Fruit fly (Drosophila melanogaster) whole organism, prepupa: ENCODE results near the gene sit.

Experiments used
- CG10669 ChIP-seq: fragments of 200-800 bp; sonication (Bioruptor generic); optimal IDR thresholded peaks from 3 replicates; lab custom pipeline; 2018; ENCODE audit warnings: missing biosample characterization, mild to moderate bottlenecking, missing genetic modification characterization, moderate library complexity
- CG11294 ChIP-seq: fragments of 200-800 bp; sonication (Bioruptor generic); IDR thresholded peaks from 2 replicates; pipeline ENCODE4 v1.3.6; 2022; ENCODE audit warnings: missing biosample characterization, missing genetic modification characterization
- CG1621 ChIP-seq: fragments of 200-800 bp; sonication (Bioruptor generic); optimal IDR thresholded peaks from 3 replicates; lab custom pipeline; 2018; ENCODE audit warnings: missing biosample characterization, mild to moderate bottlenecking, missing genetic modification characterization
- CG3032 ChIP-seq: fragments of 200-800 bp; optimal IDR thresholded peaks from 2 replicates; lab custom pipeline; 2019; ENCODE audit warnings: missing biosample characterization, mild to moderate bottlenecking, missing genetic modification characterization, moderate library complexity
- CG31627 ChIP-seq: fragments of 200-800 bp; sonication (Bioruptor generic); optimal IDR thresholded peaks from 3 replicates; lab custom pipeline; 2016; ENCODE audit warnings: missing biosample characterization, missing genetic modification characterization
- CG3919 ChIP-seq: fragments of 200-800 bp; sonication (Bioruptor generic); optimal IDR thresholded peaks from 3 replicates; lab custom pipeline; 2016; ENCODE audit warnings: missing biosample characterization, missing genetic modification characterization
- CG4318 ChIP-seq: fragments of 200-800 bp; sonication (Bioruptor generic); optimal IDR thresholded peaks from 3 replicates; lab custom pipeline; 2017; ENCODE audit warnings: missing biosample characterization, mild to moderate bottlenecking, missing genetic modification characterization
- CG6854 ChIP-seq: fragments of 200-800 bp; sonication (Bioruptor generic); optimal IDR thresholded peaks from 2 replicates; lab custom pipeline; 2017; ENCODE audit warnings: missing biosample characterization, mild to moderate bottlenecking, missing genetic modification characterization
- CG8119 ChIP-seq: fragments of 200-800 bp; sonication (Bioruptor generic); IDR thresholded peaks from 3 replicates; pipeline ENCODE4 v1.3.6; 2022; ENCODE audit warnings: missing biosample characterization, missing genetic modification characterization
- CG8632 ChIP-seq: fragments of 200-800 bp; sonication (Bioruptor generic); optimal IDR thresholded peaks from 3 replicates; lab custom pipeline; 2016; ENCODE audit warnings: missing biosample characterization, missing genetic modification characterization
- Eip75B ChIP-seq: fragments of 200-800 bp; sonication (Bioruptor generic); optimal IDR thresholded peaks from 3 replicates; lab custom pipeline; 2016; ENCODE audit warnings: missing biosample characterization, missing genetic modification characterization
- Eip78C ChIP-seq: fragments of 200-800 bp; sonication (Bioruptor generic); peaks from one replicate; lab custom pipeline; 2016; ENCODE audit warnings: missing biosample characterization, missing genetic modification characterization
- Eip93F ChIP-seq: fragments of 200-800 bp; sonication (Bioruptor generic); optimal IDR thresholded peaks from 2 replicates; lab custom pipeline; 2016; ENCODE audit warnings: missing biosample characterization, mild to moderate bottlenecking, missing genetic modification characterization
- Ets21C ChIP-seq: fragments of 200-800 bp; sonication (Bioruptor generic); optimal IDR thresholded peaks from 3 replicates; lab custom pipeline; 2016; ENCODE audit warnings: missing biosample characterization, missing genetic modification characterization
- Hr4 ChIP-seq: fragments of 200-800 bp; sonication (Bioruptor generic); optimal IDR thresholded peaks from 3 replicates; lab custom pipeline; 2016; ENCODE audit warnings: missing biosample characterization, missing genetic modification characterization
- Lpt ChIP-seq: fragments of 200-800 bp; sonication (Bioruptor generic); optimal IDR thresholded peaks from 3 replicates; lab custom pipeline; 2016; ENCODE audit warnings: missing biosample characterization, missing genetic modification characterization
- Met ChIP-seq: fragments of 200-800 bp; sonication (Bioruptor generic); optimal IDR thresholded peaks from 3 replicates; lab custom pipeline; 2016; ENCODE audit warnings: missing biosample characterization, missing genetic modification characterization
- Smox ChIP-seq: fragments of 200-800 bp; sonication (Bioruptor generic); optimal IDR thresholded peaks from 3 replicates; lab custom pipeline; 2016; ENCODE audit warnings: missing biosample characterization, missing genetic modification characterization
- Sox14 ChIP-seq: fragments of 200-800 bp; sonication (Bioruptor generic); optimal IDR thresholded peaks from 3 replicates; lab custom pipeline; 2016; ENCODE audit warnings: missing biosample characterization, missing genetic modification characterization
- achi ChIP-seq: fragments of 200-800 bp; sonication (Bioruptor generic); optimal IDR thresholded peaks from 3 replicates; lab custom pipeline; 2016; ENCODE audit warnings: missing biosample characterization, missing genetic modification characterization
- acj6 ChIP-seq: fragments of 200-800 bp; sonication (Bioruptor generic); optimal IDR thresholded peaks from 3 replicates; lab custom pipeline; 2016; ENCODE audit warnings: missing biosample characterization, missing genetic modification characterization
- dsx ChIP-seq: fragments of 200-800 bp; optimal IDR thresholded peaks from 3 replicates; lab custom pipeline; 2019; ENCODE audit warnings: missing biosample characterization, mild to moderate bottlenecking, missing genetic modification characterization, moderate library complexity; ENCODE audit not compliant: poor library complexity, severe bottlenecking
- eg ChIP-seq: fragments of 200-800 bp; sonication (Bioruptor generic); IDR thresholded peaks from 3 replicates; pipeline ENCODE4 v1.3.6; 2022; ENCODE audit warnings: missing biosample characterization, missing genetic modification characterization
- esn ChIP-seq: fragments of 200-800 bp; sonication (Bioruptor generic); optimal IDR thresholded peaks from 2 replicates; lab custom pipeline; 2016; ENCODE audit warnings: missing biosample characterization, mild to moderate bottlenecking, missing genetic modification characterization, moderate library complexity
- fd59A ChIP-seq: fragments of 200-800 bp; sonication (Bioruptor generic); optimal IDR thresholded peaks from 2 replicates; lab custom pipeline; 2017; ENCODE audit warnings: missing biosample characterization, mild to moderate bottlenecking, missing genetic modification characterization, missing genetic modification reagents
- fd85E ChIP-seq: fragments of 200-800 bp; sonication (Bioruptor generic); optimal IDR thresholded peaks from 3 replicates; lab custom pipeline; 2016; ENCODE audit warnings: missing biosample characterization, missing genetic modification characterization
- fkh ChIP-seq: fragments of 200-800 bp; sonication (Bioruptor generic); optimal IDR thresholded peaks from 3 replicates; lab custom pipeline; 2017; ENCODE audit warnings: missing biosample characterization, mild to moderate bottlenecking, missing genetic modification characterization, moderate library complexity
- net ChIP-seq: fragments of 200-800 bp; sonication (Bioruptor generic); optimal IDR thresholded peaks from 3 replicates; lab custom pipeline; 2016; ENCODE audit warnings: missing biosample characterization, missing genetic modification characterization
- pdm3 ChIP-seq: fragments of 200-800 bp; sonication (Bioruptor generic); optimal IDR thresholded peaks from 3 replicates; lab custom pipeline; 2016; ENCODE audit warnings: missing biosample characterization, missing genetic modification characterization
- salr ChIP-seq, 2 experiments: fragments of 200-800 bp; sonication (Bioruptor generic); optimal IDR thresholded peaks; 3 replicates each; lab custom pipeline; 2016 to 2018; ENCODE audit warnings: missing biosample characterization in 2 of 2, missing genetic modification characterization in 2 of 2, mild to moderate bottlenecking in 1 of 2
- spab ChIP-seq: fragments of 200-800 bp; sonication (Bioruptor generic); optimal IDR thresholded peaks from 2 replicates; lab custom pipeline; 2017; ENCODE audit warnings: missing biosample characterization, mild to moderate bottlenecking, missing genetic modification characterization, missing genetic modification reagents
- ss ChIP-seq, 2 experiments: fragments of 200-800 bp; sonication (Bioruptor generic); optimal IDR thresholded peaks; 2 replicates in 1 of 2; 3 replicates in 1 of 2; lab custom pipeline; 2017 to 2018; ENCODE audit warnings: mild to moderate bottlenecking in 2 of 2, missing biosample characterization in 2 of 2, missing genetic modification characterization in 2 of 2, moderate library complexity in 1 of 2
- svp ChIP-seq: fragments of 200-800 bp; sonication (Bioruptor generic); peaks from one replicate; lab custom pipeline; 2016; ENCODE audit warnings: missing biosample characterization, missing genetic modification characterization
- topi ChIP-seq: fragments of 200-800 bp; sonication (Bioruptor generic); optimal IDR thresholded peaks from 3 replicates; lab custom pipeline; 2016; ENCODE audit warnings: missing biosample characterization, missing genetic modification characterization

The sit gene

dm6 chr3R:22558398-22558797 lies 4.0 kb downstream of the sit start:
- TF ChIP-seq net (no peak), dsx (no peak), CG11294 (GFP tag; lab: Robert Waterston, UW) (no peak), CG3032 (tag; lab: Kevin White, UChicago) (no peak), fkh (GFP tag; lab: Kevin White, UChicago) (peak; percentile 32)

- no peak for TF ChIP-seq CG8632 (GFP tag; lab: Kevin White, UChicago)
- no peak for TF ChIP-seq Eip78C (GFP tag; lab: Kevin White, UChicago)
- TF ChIP-seq CG10669 (GFP tag; lab: Kevin White, UChicago), result no peak
These were observed 5.2 kb downstream of the sit start for dm6 chr3R:22557100-22557741.

dm6 chr3R:22552686-22553085 lies 9.7 kb downstream of the sit start:
- TF ChIP-seq topi, result no peak
- no peak for TF ChIP-seq fd85E (GFP tag; lab: Kevin White, UChicago)
- TF ChIP-seq Lpt (GFP tag; lab: Kevin White, UChicago), result no peak
- no peak for TF ChIP-seq CG3032 (tag; lab: Kevin White, UChicago)
- no peak for TF ChIP-seq salr (GFP tag; optimal IDR thresholded peaks at IDR 0.05; lab: Kevin White, UChicago)

- no peak for TF ChIP-seq fd59A (GFP tag; lab: Kevin White, UChicago)
- no peak for TF ChIP-seq CG8119 (GFP tag; lab: Robert Waterston, UW)
- TF ChIP-seq CG10669 (GFP tag; lab: Kevin White, UChicago), result no peak
- no peak for TF ChIP-seq net
- TF ChIP-seq fd85E (GFP tag; lab: Kevin White, UChicago), result no peak
- TF ChIP-seq acj6, result no peak
- TF ChIP-seq CG6854, result no peak
- no peak for TF ChIP-seq Ets21C (GFP tag; lab: Kevin White, UChicago)
- peak; percentile 12 for TF ChIP-seq fkh (GFP tag; lab: Kevin White, UChicago)
- TF ChIP-seq Eip93F (GFP tag; lab: Kevin White, UChicago), result no peak
- peak; percentile 44 for TF ChIP-seq Eip78C (GFP tag; lab: Kevin White, UChicago)
- no peak for TF ChIP-seq CG31627
These were observed 12.0 kb downstream of the sit start, which contains the start of gene bond for dm6 chr3R:22550306-22550812. bond (plus strand) TSS chr3R:22550680.

dm6 chr3R:22547585-22548022 lies 14.8 kb downstream of the sit start, which contains the start of gene AdipoR:
AdipoR (minus strand) TSS chr3R:22547846.
- peak; percentile 11 for TF ChIP-seq Met (GFP tag; lab: Kevin White, UChicago)
- TF ChIP-seq Eip78C (GFP tag; lab: Kevin White, UChicago), result peak; percentile 82
- TF ChIP-seq achi (GFP tag; lab: Kevin White, UChicago), result no peak
- TF ChIP-seq fkh (GFP tag; lab: Kevin White, UChicago), result peak; percentile 13
- peak; percentile 43 for TF ChIP-seq esn (GFP tag; lab: Kevin White, UChicago)
- TF ChIP-seq ss (GFP tag; optimal IDR thresholded peaks at IDR 0.05; lab: Kevin White, UChicago), result peak in 1 of 2 experiments; percentile 36
- no peak for TF ChIP-seq spab (GFP tag; lab: Kevin White, UChicago)
- peak; percentile 50 for TF ChIP-seq Sox14 (GFP tag; lab: Kevin White, UChicago)
- no peak for TF ChIP-seq CG4318 (GFP tag; lab: Kevin White, UChicago)
- TF ChIP-seq topi, result peak; percentile 21
- peak; percentile 51 for TF ChIP-seq svp (GFP tag; lab: Kevin White, UChicago)
- TF ChIP-seq Eip75B, result peak; percentile 1
- TF ChIP-seq Hr4 (GFP tag; lab: Kevin White, UChicago), result peak; percentile 9
- peak; percentile 36 for TF ChIP-seq CG3919 (GFP tag; lab: Kevin White, UChicago)
- TF ChIP-seq CG1621, result no peak
- TF ChIP-seq pdm3, result peak; percentile 1
- peak; percentile 39 for TF ChIP-seq net
- peak; percentile 100 for TF ChIP-seq dsx
- peak; percentile 32; the same call in 1 of the 3 replicates for TF ChIP-seq eg (GFP tag; lab: Robert Waterston, UW)
- TF ChIP-seq Smox (GFP tag; lab: Kevin White, UChicago), result no peak
